Worm (Caenorhabditis elegans): ENCODE data around the gene ptr-25.

The ptr-25 gene

ce11 chrIII:10512570-10512969, 24.6 kb downstream of the ptr-25 start:
- TF ChIP-seq elt-3 (tag; optimal IDR thresholded peaks at IDR 0.05), result no peak
- no peak for TF ChIP-seq lin-39 (tag; optimal IDR thresholded peaks at IDR 0.05)
- TF ChIP-seq mbf-1 (tag; optimal IDR thresholded peaks at IDR 0.05), result no peak
- TF ChIP-seq ztf-4 (tag; optimal IDR thresholded peaks at IDR 0.05), result no peak
- no peak for TF ChIP-seq nhr-23 (tag; optimal IDR thresholded peaks at IDR 0.05)
- no peak for TF ChIP-seq ZK546.5 (tag; optimal IDR thresholded peaks at IDR 0.05)
- TF ChIP-seq mdl-1 (tag; optimal IDR thresholded peaks at IDR 0.05), result no peak
- TF ChIP-seq unc-55 (GFP tag; optimal IDR thresholded peaks at IDR 0.05), result no peak

- TF ChIP-seq fos-1 (tag; optimal IDR thresholded peaks at IDR 0.05) (no peak), unc-55 (GFP tag; optimal IDR thresholded peaks at IDR 0.05) (peak; percentile 53), skn-1 (tag; optimal IDR thresholded peaks at IDR 0.05) (no peak), alr-1 (tag; optimal IDR thresholded peaks at IDR 0.05) (no peak)
These were observed 27.8 kb downstream of the ptr-25 start for ce11 chrIII:10515751-10516150.

- TF ChIP-seq gmeb-1 (tag; optimal IDR thresholded peaks at IDR 0.05), result no peak
- no peak for TF ChIP-seq ceh-16 (tag; optimal IDR thresholded peaks at IDR 0.05)
- no peak for TF ChIP-seq unc-62 (GFP tag; optimal IDR thresholded peaks at IDR 0.05)
- TF ChIP-seq lin-39 (tag; optimal IDR thresholded peaks at IDR 0.05), result no peak
- no peak for TF ChIP-seq nhr-21 (tag; optimal IDR thresholded peaks at IDR 0.05)
- no peak for TF ChIP-seq sma-3 (GFP tag; optimal IDR thresholded peaks at IDR 0.05)
- no peak for TF ChIP-seq nhr-237 (tag; optimal IDR thresholded peaks at IDR 0.05)
- no peak for TF ChIP-seq dmd-4 (tag; optimal IDR thresholded peaks at IDR 0.05)
- TF ChIP-seq skn-1 (tag; optimal IDR thresholded peaks at IDR 0.05), result no peak
- TF ChIP-seq egl-27 (tag; optimal IDR thresholded peaks at IDR 0.05), result no peak
- TF ChIP-seq zag-1 (tag; optimal IDR thresholded peaks at IDR 0.05), result no peak
- TF ChIP-seq nhr-10 (tag; optimal IDR thresholded peaks at IDR 0.05), result no peak
- TF ChIP-seq lin-13 (GFP tag; optimal IDR thresholded peaks at IDR 0.05), result no peak
- no peak for TF ChIP-seq nhr-129 (tag; optimal IDR thresholded peaks at IDR 0.05)
- TF ChIP-seq sma-9 (GFP tag; optimal IDR thresholded peaks at IDR 0.05), result no peak
- TF ChIP-seq sma-9 (tag; optimal IDR thresholded peaks at IDR 0.05), result no peak
These were observed 31.0 kb downstream of the ptr-25 start for ce11 chrIII:10518884-10519283.

ce11 chrIII:10519615-10520014, 31.7 kb downstream of the ptr-25 start:
- TF ChIP-seq nhr-12 (tag; optimal IDR thresholded peaks at IDR 0.05) (no peak), sma-9 (GFP tag; optimal IDR thresholded peaks at IDR 0.05) (no peak), sma-9 (tag; optimal IDR thresholded peaks at IDR 0.05) (no peak), nhr-129 (tag; optimal IDR thresholded peaks at IDR 0.05) (no peak), unc-62 (GFP tag; optimal IDR thresholded peaks at IDR 0.05) (no peak), ztf-4 (tag; optimal IDR thresholded peaks at IDR 0.05) (no peak), gmeb-1 (tag; optimal IDR thresholded peaks at IDR 0.05) (no peak), nhr-11 (tag; optimal IDR thresholded peaks at IDR 0.05) (no peak), elt-1 (tag; optimal IDR thresholded peaks at IDR 0.05) (no peak), ama-1 (optimal IDR thresholded peaks at IDR 0.05) (no peak), R02D3.7 (tag; optimal IDR thresholded peaks at IDR 0.05) (no peak), nhr-21 (tag; optimal IDR thresholded peaks at IDR 0.05) (no peak)

ce11 chrIII:10520523-10520922, 32.6 kb downstream of the ptr-25 start, which contains the start of gene unc-49:
Gene unc-49, plus strand, starts transcription at chrIII:10520762.
- TF ChIP-seq lin-13 (GFP tag; optimal IDR thresholded peaks at IDR 0.05) (no peak), elt-1 (tag; optimal IDR thresholded peaks at IDR 0.05) (no peak), aly-2 (tag; optimal IDR thresholded peaks at IDR 0.05) (no peak), nhr-23 (tag; optimal IDR thresholded peaks at IDR 0.05) (no peak), blmp-1 (tag; optimal IDR thresholded peaks at IDR 0.05; ENCODE audit: insufficient read depth) (no peak), nhr-25 (tag; optimal IDR thresholded peaks at IDR 0.05) (no peak), nhr-12 (tag; optimal IDR thresholded peaks at IDR 0.05) (no peak), unc-55 (GFP tag; optimal IDR thresholded peaks at IDR 0.05) (no peak), peb-1 (tag; optimal IDR thresholded peaks at IDR 0.05) (no peak), fos-1 (tag; optimal IDR thresholded peaks at IDR 0.05) (no peak), lsy-2 (tag; optimal IDR thresholded peaks at IDR 0.05) (peak in 1 of 2 experiments; percentile 7), ztf-11 (tag; optimal IDR thresholded peaks at IDR 0.05) (no peak), F13H6.1 (tag; optimal IDR thresholded peaks at IDR 0.05) (peak; percentile 61), nhr-77 (tag; optimal IDR thresholded peaks at IDR 0.05) (no peak), nhr-129 (tag; optimal IDR thresholded peaks at IDR 0.05) (peak; percentile 14), sem-4 (tag; optimal IDR thresholded peaks at IDR 0.05) (no peak), unc-62 (GFP tag; optimal IDR thresholded peaks at IDR 0.05) (no peak), ZK546.5 (tag; optimal IDR thresholded peaks at IDR 0.05) (no peak), zag-1 (tag; optimal IDR thresholded peaks at IDR 0.05) (no peak), alr-1 (tag; optimal IDR thresholded peaks at IDR 0.05) (no peak), skn-1 (tag; optimal IDR thresholded peaks at IDR 0.05) (no peak), gmeb-1 (tag; optimal IDR thresholded peaks at IDR 0.05) (no peak), C34F6.9 (tag; optimal IDR thresholded peaks at IDR 0.05) (peak; percentile 6), ama-1 (optimal IDR thresholded peaks at IDR 0.05) (no peak), mab-5 (tag; optimal IDR thresholded peaks at IDR 0.05) (no peak), crh-2 (tag; optimal IDR thresholded peaks at IDR 0.05) (no peak), lin-39 (tag; optimal IDR thresholded peaks at IDR 0.05) (no peak), nhr-21 (tag; optimal IDR thresholded peaks at IDR 0.05) (no peak), Y55F3AM.14 (GFP tag; optimal IDR thresholded peaks at IDR 0.05) (no peak), ztf-4 (tag; optimal IDR thresholded peaks at IDR 0.05) (no peak), sma-3 (GFP tag; optimal IDR thresholded peaks at IDR 0.05) (no peak), ceh-82 (tag; optimal IDR thresholded peaks at IDR 0.05) (no peak), nhr-10 (tag; optimal IDR thresholded peaks at IDR 0.05) (no peak), dmd-4 (tag; optimal IDR thresholded peaks at IDR 0.05) (no peak), sma-9 (GFP tag; optimal IDR thresholded peaks at IDR 0.05) (no peak), sma-9 (tag; optimal IDR thresholded peaks at IDR 0.05) (no peak)

Data from whole organism, L2 larva.